Fruit fly (Drosophila melanogaster): Measurements from ENCODE around the gene CG8202.
A peak's percentile ranks its signal among the peaks of the same experiment; 100 is the strongest.

Gene CG8202

dm6 chr3R:8731597-8732263, at the start of gene CG8202, which contains the start of gene M1BP (continued):
- TF ChIP-seq CG15514 (GFP tag; optimal IDR thresholded peaks at IDR 0.05) = peak; percentile 56
- TF ChIP-seq CG11398 (GFP tag; optimal IDR thresholded peaks at IDR 0.05) = no peak
- TF ChIP-seq disco-r (GFP tag; optimal IDR thresholded peaks at IDR 0.05) = no peak
- TF ChIP-seq vvl (GFP tag; IDR thresholded peaks at IDR 0.05) = peak; percentile 83
- TF ChIP-seq CG15479 (GFP tag; optimal IDR thresholded peaks at IDR 0.05) = peak; percentile 34
- no peak for TF ChIP-seq sc (optimal IDR thresholded peaks at IDR 0.05)
- peak; percentile 86 for TF ChIP-seq sc (GFP tag; optimal IDR thresholded peaks at IDR 0.05)
- no peak for TF ChIP-seq D (optimal IDR thresholded peaks at IDR 0.05)
- peak; percentile 90 for TF ChIP-seq D (GFP tag; optimal IDR thresholded peaks at IDR 0.05)
- peak; percentile 45 for TF ChIP-seq fu2 (GFP tag; optimal IDR thresholded peaks at IDR 0.05)
- TF ChIP-seq bowl (GFP tag; IDR thresholded peaks at IDR 0.05) = no peak
- peak; percentile 43; the same call in 1 of the 2 replicates for TF ChIP-seq Awh (GFP tag; IDR thresholded peaks at IDR 0.05)
- no peak for TF ChIP-seq sens-2 (GFP tag; IDR thresholded peaks at IDR 0.05)
- TF ChIP-seq CG8388 (GFP tag; optimal IDR thresholded peaks at IDR 0.05) = peak; percentile 91
- TF ChIP-seq CG3163 (GFP tag; optimal IDR thresholded peaks at IDR 0.05) = no peak
- peak; percentile 92 for TF ChIP-seq Oli (tag; optimal IDR thresholded peaks at IDR 0.05)
- peak; percentile 12 for TF ChIP-seq emc (GFP tag; optimal IDR thresholded peaks at IDR 0.05)
- no peak for TF ChIP-seq crc (GFP tag; optimal IDR thresholded peaks at IDR 0.05)
- peak; percentile 67 to 86 for TF ChIP-seq bsh (GFP tag; optimal IDR thresholded peaks at IDR 0.05)
- peak; percentile 86 for TF ChIP-seq Six4 (GFP tag; optimal IDR thresholded peaks at IDR 0.05)
- no peak; the same call in 1 of the 2 replicates for TF ChIP-seq Ravus (GFP tag; IDR thresholded peaks at IDR 0.05)
- no peak for TF ChIP-seq Trl (optimal IDR thresholded peaks at IDR 0.05)
- TF ChIP-seq Trl (GFP tag; optimal IDR thresholded peaks at IDR 0.05) = peak; percentile 34
- no peak for TF ChIP-seq CG7963 (GFP tag; IDR thresholded peaks at IDR 0.05; ENCODE audit: partially characterized antibody)
- peak; percentile 94 for TF ChIP-seq CG33557 (GFP tag; optimal IDR thresholded peaks at IDR 0.05)
- peak; percentile 94 for TF ChIP-seq ind (GFP tag; optimal IDR thresholded peaks at IDR 0.05)
- TF ChIP-seq CG16863 (GFP tag; optimal IDR thresholded peaks at IDR 0.05) = peak; percentile 55
- TF ChIP-seq H2.0 (GFP tag; IDR thresholded peaks at IDR 0.05) = peak; percentile 52
- peak; percentile 27 for TF ChIP-seq CHES-1-like (GFP tag; optimal IDR thresholded peaks at IDR 0.05)
- TF ChIP-seq CG12769 (tag; optimal IDR thresholded peaks at IDR 0.05) = no peak
- peak; percentile 56 for TF ChIP-seq HmgZ (tag; optimal IDR thresholded peaks at IDR 0.05)
- TF ChIP-seq CG17802 (tag; optimal IDR thresholded peaks at IDR 0.05) = peak; percentile 31
- peak; percentile 55 for TF ChIP-seq Atf6 (GFP tag; IDR thresholded peaks at IDR 0.05)
- peak; percentile 28 for TF ChIP-seq CG8089 (GFP tag; optimal IDR thresholded peaks at IDR 0.05)
- TF ChIP-seq ERR (GFP tag; optimal IDR thresholded peaks at IDR 0.05) = no peak
- TF ChIP-seq inv (GFP tag; IDR thresholded peaks at IDR 0.05; ENCODE audit: partially characterized antibody) = no peak
- peak; percentile 33 for TF ChIP-seq shn (GFP tag; optimal IDR thresholded peaks at IDR 0.05)
- TF ChIP-seq al (GFP tag; IDR thresholded peaks at IDR 0.05) = peak; percentile 73
- no peak for TF ChIP-seq Hey (tag; optimal IDR thresholded peaks at IDR 0.05)
- peak; percentile 76 for TF ChIP-seq CG2875 (GFP tag; optimal IDR thresholded peaks at IDR 0.05)
- TF ChIP-seq CG11560 (tag; IDR thresholded peaks at IDR 0.05) = peak; percentile 64; the same call in 1 of the 3 replicates
- peak; percentile 90 for TF ChIP-seq bcd (GFP tag; optimal IDR thresholded peaks at IDR 0.05)
- peak; percentile 18 for TF ChIP-seq fd64A (GFP tag; optimal IDR thresholded peaks at IDR 0.05)
- TF ChIP-seq sr (GFP tag; IDR thresholded peaks at IDR 0.05) = no peak
- peak; percentile 94 for TF ChIP-seq gcm (GFP tag; optimal IDR thresholded peaks at IDR 0.05)
- TF ChIP-seq NK7.1 (GFP tag; optimal IDR thresholded peaks at IDR 0.05) = no peak
- peak; percentile 60 for TF ChIP-seq Hsf (GFP tag; optimal IDR thresholded peaks at IDR 0.05)
- TF ChIP-seq danr (GFP tag; IDR thresholded peaks at IDR 0.05) = peak; percentile 63
- peak; percentile 67; the same call in 2 of the 3 replicates for TF ChIP-seq ci (GFP tag; IDR thresholded peaks at IDR 0.05)
- no peak for TF ChIP-seq Poxn (GFP tag; IDR thresholded peaks at IDR 0.05)
- peak; percentile 74 for TF ChIP-seq MBD-R2 (GFP tag; IDR thresholded peaks at IDR 0.05)

Data from whole organism, embryonic.